Worm (Caenorhabditis elegans) whole organism, L3 larva: ENCODE data around the gene C13E3.1.

Source experiments
- daf-12 ChIP-seq: fragments of 150-350 bp; optimal IDR thresholded peaks from 2 replicates; lab custom pipeline; 2014; ENCODE audit warnings: missing biosample characterization, missing genetic modification reagents, missing genetic modification characterization
- nhr-23 ChIP-seq: fragments of 150-350 bp; optimal IDR thresholded peaks from 2 replicates; lab custom pipeline; 2014; ENCODE audit warnings: missing biosample characterization, missing genetic modification reagents, missing genetic modification characterization

ce11 chrX:8921221-8921620 is 28.3 kb downstream of the C13E3.1 start:
- TF ChIP-seq nhr-23 (tag; lab: Kevin White, UChicago) (no peak), daf-12 (tag; lab: Kevin White, UChicago) (no peak)
